Fruit fly (Drosophila melanogaster) whole organism, embryonic: Measurements from ENCODE around the gene Rab19.

Source experiments
- Bgb ChIP-seq: fragments of 200-800 bp; sonication (Bioruptor generic); IDR thresholded peaks from 2 replicates; pipeline ENCODE4 v1.3.6; 2022; ENCODE audit warnings: missing biosample characterization, missing genetic modification characterization; ENCODE audit not compliant: partially characterized antibody
- CG10267 ChIP-seq: fragments of 200-800 bp; sonication (Bioruptor generic); optimal IDR thresholded peaks from 2 replicates; lab custom pipeline; 2018; ENCODE audit warnings: missing biosample characterization, mild to moderate bottlenecking, missing genetic modification characterization, moderate library complexity
- CG10274 ChIP-seq: fragments of 200-800 bp; sonication (Bioruptor generic); optimal IDR thresholded peaks from 3 replicates; lab custom pipeline; 2017; ENCODE audit warnings: missing biosample characterization, mild to moderate bottlenecking, missing genetic modification characterization
- CG12155 ChIP-seq: fragments of 200-800 bp; sonication (Bioruptor generic); optimal IDR thresholded peaks from 3 replicates; lab custom pipeline; 2016; ENCODE audit warnings: missing biosample characterization, missing genetic modification characterization
- CG12299 ChIP-seq: fragments of 200-800 bp; sonication (Bioruptor generic); optimal IDR thresholded peaks from 2 replicates; lab custom pipeline; 2018; ENCODE audit warnings: missing biosample characterization, mild to moderate bottlenecking, missing genetic modification characterization
- CG12769 ChIP-seq: fragments of 200-800 bp; sonication (Bioruptor generic); optimal IDR thresholded peaks from 2 replicates; lab custom pipeline; 2019; ENCODE audit warnings: missing biosample characterization, mild to moderate bottlenecking, missing genetic modification characterization, moderate library complexity
- CG13287 ChIP-seq: fragments of 200-800 bp; sonication (Bioruptor generic); IDR thresholded peaks from 2 replicates; pipeline ENCODE4 v1.3.6; 2022; ENCODE audit warnings: missing biosample characterization, missing genetic modification characterization; ENCODE audit not compliant: partially characterized antibody
- CG13296 ChIP-seq: fragments of 200-800 bp; sonication (Bioruptor generic); optimal IDR thresholded peaks from 3 replicates; lab custom pipeline; 2018; ENCODE audit warnings: missing biosample characterization, mild to moderate bottlenecking, missing genetic modification characterization
- CG13624 ChIP-seq: fragments of 200-800 bp; sonication (Bioruptor generic); optimal IDR thresholded peaks from 2 replicates; lab custom pipeline; 2016; ENCODE audit warnings: missing biosample characterization, missing genetic modification characterization
- CG15269 ChIP-seq: fragments of 200-800 bp; sonication (Bioruptor generic); optimal IDR thresholded peaks from 2 replicates; lab custom pipeline; 2018; ENCODE audit warnings: missing biosample characterization, mild to moderate bottlenecking, missing genetic modification characterization, moderate library complexity
- CG15514 ChIP-seq: fragments of 200-800 bp; sonication (Bioruptor generic); optimal IDR thresholded peaks from 3 replicates; lab custom pipeline; 2017; ENCODE audit warnings: missing biosample characterization, missing genetic modification characterization, mild to moderate bottlenecking, moderate library complexity, missing genetic modification reagents
- CG1603 ChIP-seq: fragments of 200-800 bp; sonication (Bioruptor generic); optimal IDR thresholded peaks from 2 replicates; lab custom pipeline; 2019; ENCODE audit warnings: missing biosample characterization, mild to moderate bottlenecking, missing genetic modification characterization, moderate library complexity
- CG17359 ChIP-seq: fragments of 200-800 bp; sonication (Bioruptor generic); optimal IDR thresholded peaks from 3 replicates; lab custom pipeline; 2018; ENCODE audit warnings: missing biosample characterization, mild to moderate bottlenecking, missing genetic modification characterization, moderate library complexity
- CG2116 ChIP-seq: fragments of 200-800 bp; sonication (Bioruptor generic); optimal IDR thresholded peaks from 3 replicates; lab custom pipeline; 2018; ENCODE audit warnings: missing biosample characterization, mild to moderate bottlenecking, missing genetic modification characterization
- CG2120 ChIP-seq: fragments of 200-800 bp; sonication (Bioruptor generic); optimal IDR thresholded peaks from 3 replicates; lab custom pipeline; 2016; ENCODE audit warnings: missing biosample characterization, missing genetic modification characterization
- CG2712 ChIP-seq: fragments of 200-800 bp; optimal IDR thresholded peaks from 3 replicates; lab custom pipeline; 2019; ENCODE audit warnings: missing biosample characterization, mild to moderate bottlenecking, missing genetic modification characterization, moderate library complexity
- CG34376 ChIP-seq: fragments of 200-800 bp; sonication (Bioruptor generic); optimal IDR thresholded peaks from 2 replicates; lab custom pipeline; 2018; ENCODE audit warnings: missing biosample characterization, mild to moderate bottlenecking, missing genetic modification characterization
- CG4617 ChIP-seq: fragments of 200-800 bp; sonication (Bioruptor generic); optimal IDR thresholded peaks from 3 replicates; lab custom pipeline; 2016; ENCODE audit warnings: missing biosample characterization, missing genetic modification characterization, borderline replicate concordance
- CG9876 ChIP-seq: fragments of 200-800 bp; sonication (Bioruptor generic); optimal IDR thresholded peaks from 2 replicates; lab custom pipeline; 2016; ENCODE audit warnings: missing biosample characterization, missing genetic modification characterization
- CG9932 ChIP-seq: fragments of 200-800 bp; sonication (Bioruptor generic); IDR thresholded peaks from 2 replicates; pipeline ENCODE4 v1.3.6; 2022; ENCODE audit warnings: missing biosample characterization, missing genetic modification characterization
- Dll ChIP-seq: fragments of 200-800 bp; sonication (Bioruptor generic); IDR thresholded peaks from 4 replicates; pipeline ENCODE4 v1.3.6; 2022; ENCODE audit warnings: missing biosample characterization, missing genetic modification characterization; ENCODE audit not compliant: partially characterized antibody
- Doc3 ChIP-seq: fragments of 200-800 bp; sonication (Bioruptor generic); IDR thresholded peaks from 3 replicates; pipeline ENCODE4 v1.3.6; 2022; ENCODE audit warnings: missing biosample characterization, missing genetic modification characterization; ENCODE audit not compliant: partially characterized antibody
- Dp ChIP-seq: fragments of 200-800 bp; sonication (Bioruptor generic); optimal IDR thresholded peaks from 2 replicates; lab custom pipeline; 2018; ENCODE audit warnings: missing biosample characterization, mild to moderate bottlenecking, missing genetic modification characterization, moderate library complexity
- E2f2 ChIP-seq: fragments of 200-800 bp; sonication (Bioruptor generic); IDR thresholded peaks from 2 replicates; pipeline ENCODE4 v1.3.6; 2022; ENCODE audit warnings: missing biosample characterization, missing genetic modification characterization
- Ets65A ChIP-seq: fragments of 200-800 bp; sonication (Bioruptor generic); peaks from one replicate; lab custom pipeline; 2016; ENCODE audit warnings: missing biosample characterization, missing genetic modification characterization
- GATAe ChIP-seq: fragments of 200-800 bp; sonication (Bioruptor generic); conservative IDR thresholded peaks from 2 replicates; pipeline ENCODE4 v1.3.6; 2022; ENCODE audit warnings: missing biosample characterization, missing genetic modification characterization
- HmgZ ChIP-seq: fragments of 200-800 bp; sonication (Bioruptor generic); optimal IDR thresholded peaks from 2 replicates; lab custom pipeline; 2018; ENCODE audit warnings: missing biosample characterization, mild to moderate bottlenecking, missing genetic modification characterization
- Hmr ChIP-seq: fragments of 200-800 bp; sonication (Bioruptor generic); optimal IDR thresholded peaks from 3 replicates; lab custom pipeline; 2017; ENCODE audit warnings: mild to moderate bottlenecking, missing biosample characterization, missing genetic modification reagents, missing genetic modification characterization
- MESR4 ChIP-seq: fragments of 200-800 bp; sonication (Bioruptor generic); optimal IDR thresholded peaks from 2 replicates; lab custom pipeline; 2018; ENCODE audit warnings: missing biosample characterization, mild to moderate bottlenecking, missing genetic modification characterization, moderate library complexity
- Mrtf ChIP-seq: fragments of 200-800 bp; sonication (Bioruptor generic); IDR thresholded peaks from 3 replicates; pipeline ENCODE4 v1.3.6; 2022; ENCODE audit warnings: missing biosample characterization, missing genetic modification characterization
- Myb ChIP-seq: fragments of 200-800 bp; sonication (Bioruptor generic); optimal IDR thresholded peaks from 2 replicates; lab custom pipeline; 2016; ENCODE audit warnings: missing biosample characterization, missing genetic modification characterization
- PHDP ChIP-seq: fragments of 200-800 bp; sonication (Bioruptor generic); optimal IDR thresholded peaks from 3 replicates; lab custom pipeline; 2018; ENCODE audit warnings: missing biosample characterization, mild to moderate bottlenecking, missing genetic modification characterization, moderate library complexity
- Ptx1 ChIP-seq: fragments of 200-800 bp; sonication (Bioruptor generic); IDR thresholded peaks from 2 replicates; pipeline ENCODE4 v1.3.6; 2022; ENCODE audit warnings: missing biosample characterization, missing genetic modification characterization
- Sry-β ChIP-seq: fragments of 200-800 bp; sonication (Bioruptor generic); optimal IDR thresholded peaks from 2 replicates; lab custom pipeline; 2018; ENCODE audit warnings: missing biosample characterization, mild to moderate bottlenecking, missing genetic modification characterization, moderate library complexity
- YL-1 ChIP-seq: fragments of 200-800 bp; sonication (Bioruptor generic); optimal IDR thresholded peaks from 3 replicates; lab custom pipeline; 2017; ENCODE audit warnings: missing biosample characterization, mild to moderate bottlenecking, missing genetic modification characterization
- bbx ChIP-seq: fragments of 200-800 bp; sonication (Bioruptor generic); IDR thresholded peaks from 2 replicates; pipeline ENCODE4 v1.3.6; 2022; ENCODE audit warnings: missing biosample characterization, missing genetic modification characterization; ENCODE audit not compliant: partially characterized antibody
- caup ChIP-seq: fragments of 200-800 bp; sonication (Bioruptor generic); optimal IDR thresholded peaks from 3 replicates; lab custom pipeline; 2017; ENCODE audit warnings: missing biosample characterization, mild to moderate bottlenecking, missing genetic modification characterization, moderate library complexity; ENCODE audit not compliant: severe bottlenecking
- crc ChIP-seq: fragments of 200-800 bp; sonication (Bioruptor generic); optimal IDR thresholded peaks from 2 replicates; lab custom pipeline; 2016; ENCODE audit warnings: missing biosample characterization, missing genetic modification characterization
- eve ChIP-seq, 2 experiments: fragments of >200 bp; optimal IDR thresholded peaks; 2 replicates each; lab custom pipeline; 2017; ENCODE audit warnings: missing biosample characterization in 2 of 2, missing genetic modification characterization in 2 of 2
- fru ChIP-seq: fragments of >200 bp; optimal IDR thresholded peaks from 2 replicates; lab custom pipeline; 2017
- gcm ChIP-seq: fragments of 200-800 bp; sonication (Bioruptor generic); optimal IDR thresholded peaks from 2 replicates; lab custom pipeline; 2019; ENCODE audit warnings: missing biosample characterization, mild to moderate bottlenecking, missing genetic modification characterization, moderate library complexity
- gem ChIP-seq: fragments of 200-800 bp; sonication (Bioruptor generic); optimal IDR thresholded peaks from 2 replicates; lab custom pipeline; 2019; ENCODE audit warnings: missing biosample characterization, mild to moderate bottlenecking, missing genetic modification characterization, moderate library complexity
- lbe ChIP-seq: fragments of 200-800 bp; sonication (Bioruptor generic); optimal IDR thresholded peaks from 2 replicates; lab custom pipeline; 2016; ENCODE audit warnings: missing biosample characterization, mild to moderate bottlenecking, missing genetic modification characterization
- nerfin-2 ChIP-seq: fragments of 200-800 bp; sonication (Bioruptor generic); IDR thresholded peaks from 2 replicates; pipeline ENCODE4 v1.3.6; 2022; ENCODE audit warnings: missing biosample characterization, missing genetic modification characterization; ENCODE audit not compliant: partially characterized antibody
- ro ChIP-seq: fragments of 200-800 bp; sonication (Bioruptor generic); IDR thresholded peaks from 2 replicates; pipeline ENCODE4 v1.3.6; 2022; ENCODE audit warnings: missing biosample characterization, missing genetic modification characterization
- sug ChIP-seq: fragments of 200-800 bp; optimal IDR thresholded peaks from 2 replicates; lab custom pipeline; 2019; ENCODE audit warnings: missing biosample characterization, mild to moderate bottlenecking, missing genetic modification characterization, moderate library complexity
- tap ChIP-seq: fragments of 200-800 bp; optimal IDR thresholded peaks from 3 replicates; lab custom pipeline; 2019; ENCODE audit warnings: missing biosample characterization, mild to moderate bottlenecking, missing genetic modification characterization, moderate library complexity
- twi ChIP-seq: fragments of 200-800 bp; optimal IDR thresholded peaks from 2 replicates; lab custom pipeline; 2019; ENCODE audit warnings: missing biosample characterization, mild to moderate bottlenecking, missing genetic modification characterization, moderate library complexity

Rab19 gene

dm6 chr3L:8336372-8336771 lies 39.6 kb downstream of the Rab19 start, which contains the start of gene Cpr66Cb:
Gene Cpr66Cb (plus strand): TSS chr3L:8336672.
- peak; percentile 62 for TF ChIP-seq Ets65A (GFP tag; lab: Kevin White, UChicago)
- TF ChIP-seq ro (GFP tag; lab: Robert Waterston, UW) = no peak
- TF ChIP-seq CG17359 = no peak
- TF ChIP-seq, all 482 proteins: peak for 1

dm6 chr3L:8338921-8339320 lies 42.1 kb downstream of the Rab19 start, which contains the start of gene Pex2:
Gene Pex2 (plus strand): TSS chr3L:8339051.
- TF ChIP-seq CG12769 (tag; lab: Kevin White, UChicago) (no peak), Sry-β (GFP tag; lab: Kevin White, UChicago) (no peak), CG13624 (GFP tag; lab: Kevin White, UChicago) (peak; percentile 4), Hmr (GFP tag; lab: Kevin White, UChicago) (peak; percentile 33), CG12155 (GFP tag; lab: Kevin White, UChicago) (peak; percentile 48), Doc3 (GFP tag; lab: Robert Waterston, UW) (0 out of 3 replicates have a peak, but pooled peaks have one; percentile 21), tap (peak; percentile 1), CG15269 (tag; lab: Kevin White, UChicago) (no peak), Myb (GFP tag; lab: Kevin White, UChicago) (peak; percentile 27), caup (peak; percentile 9), Dp (GFP tag; lab: Kevin White, UChicago) (peak; percentile 98), lbe (GFP tag; lab: Kevin White, UChicago) (peak; percentile 41), nerfin-2 (GFP tag; lab: Robert Waterston, UW) (no peak), CG13296 (GFP tag; lab: Kevin White, UChicago) (peak; percentile 42), CG34376 (GFP tag; lab: Kevin White, UChicago) (peak; percentile 58), bbx (GFP tag; lab: Robert Waterston, UW) (peak; percentile 48; the same call in 1 of the 2 replicates), Ptx1 (no peak), gem (tag; lab: Kevin White, UChicago) (peak; percentile 1), CG13287 (GFP tag; lab: Robert Waterston, UW) (peak; percentile 69), E2f2 (GFP tag; lab: Robert Waterston, UW) (peak; percentile 98), YL-1 (GFP tag; lab: Kevin White, UChicago) (peak; percentile 9), CG2712 (tag; lab: Kevin White, UChicago) (peak; percentile 5), HmgZ (tag; lab: Kevin White, UChicago) (peak; percentile 76), PHDP (tag; lab: Kevin White, UChicago) (peak; percentile 24), Mrtf (GFP tag; lab: Robert Waterston, UW) (no peak), CG10274 (GFP tag; lab: Kevin White, UChicago) (no peak), crc (peak; percentile 27), CG9932 (GFP tag; lab: Robert Waterston, UW) (peak; percentile 22; the same call in 1 of the 2 replicates), eve (GFP tag; optimal IDR thresholded peaks at IDR 0.05; lab: Kevin White, UChicago) (no peak), CG4617 (GFP tag; lab: Kevin White, UChicago) (peak; percentile 9), gcm (GFP tag; lab: Kevin White, UChicago) (peak; percentile 15), MESR4 (peak; percentile 28), fru (lab: Kevin White, UChicago) (no peak), CG2116 (GFP tag; lab: Kevin White, UChicago) (peak; percentile 73), Bgb (GFP tag; lab: Robert Waterston, UW) (peak; percentile 28; the same call in 1 of the 2 replicates), CG9876 (no peak), sug (tag; lab: Kevin White, UChicago) (peak; percentile 28), Dll (GFP tag; lab: Robert Waterston, UW) (peak; percentile 48; the same call in 1 of the 4 replicates), GATAe (peak; percentile 63), CG1603 (peak; percentile 58), CG15514 (GFP tag; lab: Kevin White, UChicago) (peak; percentile 38), CG10267 (tag; lab: Kevin White, UChicago) (peak; percentile 96), CG2120 (peak; percentile 32), CG12299 (peak; percentile 7), twi (no peak)
